Fruit fly (Drosophila melanogaster) whole organism, embryonic: Measurements from ENCODE around the gene Sik2.
A peak's percentile ranks its signal among the peaks of the same experiment; 100 is the strongest.

Experiments
- Antp ChIP-seq: fragments of 200-800 bp; sonication (Bioruptor generic); optimal IDR thresholded peaks from 3 replicates; lab custom pipeline; 2016; ENCODE audit warnings: missing biosample characterization, missing genetic modification characterization
- Atf-2 ChIP-seq: fragments of 200-800 bp; sonication (Bioruptor generic); optimal IDR thresholded peaks from 2 replicates; lab custom pipeline; 2016; ENCODE audit warnings: missing biosample characterization, missing genetic modification characterization
- B-H1 ChIP-seq: fragments of 200-800 bp; sonication (Bioruptor generic); IDR thresholded peaks from 3 replicates; pipeline ENCODE4 v1.3.6; 2022; ENCODE audit warnings: missing biosample characterization, missing genetic modification characterization
- BEAF-32 ChIP-seq: fragments of 200-800 bp; sonication (Bioruptor generic); optimal IDR thresholded peaks from 3 replicates; lab custom pipeline; 2017; ENCODE audit warnings: missing biosample characterization, missing genetic modification characterization, mild to moderate bottlenecking, moderate library complexity, missing genetic modification reagents
- Blimp-1 ChIP-seq: fragments of 200-800 bp; sonication (Bioruptor generic); optimal IDR thresholded peaks from 3 replicates; lab custom pipeline; 2018; ENCODE audit warnings: missing biosample characterization, missing genetic modification characterization, mild to moderate bottlenecking, moderate library complexity, missing genetic modification reagents
- CG10462 ChIP-seq: fragments of 200-800 bp; sonication (Bioruptor generic); optimal IDR thresholded peaks from 2 replicates; lab custom pipeline; 2016; ENCODE audit warnings: missing biosample characterization, missing genetic modification characterization
- CG12942 ChIP-seq: fragments of 200-800 bp; sonication (Bioruptor generic); optimal IDR thresholded peaks from 3 replicates; lab custom pipeline; 2016; ENCODE audit warnings: missing biosample characterization, missing genetic modification characterization
- CG13775 ChIP-seq: fragments of 200-800 bp; sonication (Bioruptor generic); optimal IDR thresholded peaks from 3 replicates; lab custom pipeline; 2017; ENCODE audit warnings: missing biosample characterization, mild to moderate bottlenecking, missing genetic modification characterization
- CG15514 ChIP-seq: fragments of 200-800 bp; sonication (Bioruptor generic); optimal IDR thresholded peaks from 3 replicates; lab custom pipeline; 2017; ENCODE audit warnings: missing biosample characterization, missing genetic modification characterization, mild to moderate bottlenecking, moderate library complexity, missing genetic modification reagents
- CG15601 ChIP-seq: fragments of 200-800 bp; sonication (Bioruptor generic); optimal IDR thresholded peaks from 3 replicates; lab custom pipeline; 2019; ENCODE audit warnings: missing biosample characterization, mild to moderate bottlenecking, missing genetic modification characterization, moderate library complexity
- CG17359 ChIP-seq: fragments of 200-800 bp; sonication (Bioruptor generic); optimal IDR thresholded peaks from 3 replicates; lab custom pipeline; 2018; ENCODE audit warnings: missing biosample characterization, mild to moderate bottlenecking, missing genetic modification characterization, moderate library complexity
- CG18476 ChIP-seq: fragments of 200-800 bp; sonication (Bioruptor generic); optimal IDR thresholded peaks from 2 replicates; lab custom pipeline; 2016; ENCODE audit warnings: missing biosample characterization, mild to moderate bottlenecking, missing genetic modification characterization
- CG31365 ChIP-seq: fragments of 200-800 bp; sonication (Bioruptor generic); optimal IDR thresholded peaks from 2 replicates; lab custom pipeline; 2018; ENCODE audit warnings: missing biosample characterization, mild to moderate bottlenecking, missing genetic modification characterization
- CG32767 ChIP-seq: fragments of 200-800 bp; sonication (Bioruptor generic); IDR thresholded peaks from 2 replicates; pipeline ENCODE4 v1.3.6; 2022; ENCODE audit warnings: missing biosample characterization, missing genetic modification characterization
- CG4328 ChIP-seq: fragments of 200-800 bp; sonication (Bioruptor generic); optimal IDR thresholded peaks from 3 replicates; lab custom pipeline; 2017; ENCODE audit warnings: missing biosample characterization, missing genetic modification reagents, missing genetic modification characterization
- CG4707 ChIP-seq: fragments of 200-800 bp; sonication (Bioruptor generic); optimal IDR thresholded peaks from 2 replicates; lab custom pipeline; 2018; ENCODE audit warnings: missing biosample characterization, mild to moderate bottlenecking, missing genetic modification characterization, moderate library complexity
- CG5180 ChIP-seq: fragments of 200-800 bp; sonication (Bioruptor generic); optimal IDR thresholded peaks from 3 replicates; lab custom pipeline; 2017; ENCODE audit warnings: missing biosample characterization, missing genetic modification characterization, mild to moderate bottlenecking, moderate library complexity, missing genetic modification reagents
- CG5953 ChIP-seq: fragments of 200-800 bp; sonication (Bioruptor generic); IDR thresholded peaks from 2 replicates; pipeline ENCODE4 v1.3.6; 2022; ENCODE audit warnings: missing biosample characterization, missing genetic modification characterization
- CG6683 ChIP-seq: fragments of 200-800 bp; sonication (Bioruptor generic); optimal IDR thresholded peaks from 2 replicates; lab custom pipeline; 2017; ENCODE audit warnings: missing biosample characterization, mild to moderate bottlenecking, missing genetic modification characterization, missing genetic modification reagents
- CG7745 ChIP-seq: fragments of 200-800 bp; sonication (Bioruptor generic); optimal IDR thresholded peaks from 2 replicates; lab custom pipeline; 2018; ENCODE audit warnings: missing biosample characterization, mild to moderate bottlenecking, missing genetic modification characterization, moderate library complexity
- CG7839 ChIP-seq: fragments of 200-800 bp; sonication (Bioruptor generic); optimal IDR thresholded peaks from 3 replicates; lab custom pipeline; 2018; ENCODE audit warnings: missing biosample characterization, mild to moderate bottlenecking, missing genetic modification characterization, moderate library complexity
- CTCF ChIP-seq: fragments of 200-800 bp; sonication (Bioruptor generic); optimal IDR thresholded peaks from 2 replicates; lab custom pipeline; 2017; ENCODE audit warnings: missing biosample characterization, mild to moderate bottlenecking, missing genetic modification characterization, moderate library complexity
- D19A ChIP-seq: fragments of 200-800 bp; optimal IDR thresholded peaks from 3 replicates; lab custom pipeline; 2019; ENCODE audit warnings: missing biosample characterization, mild to moderate bottlenecking, missing genetic modification characterization, moderate library complexity
- Doc2 ChIP-seq: fragments of 200-800 bp; sonication (Bioruptor generic); IDR thresholded peaks from 2 replicates; pipeline ENCODE4 v1.3.6; 2022; ENCODE audit warnings: missing biosample characterization, missing genetic modification characterization
- Dp ChIP-seq: fragments of 200-800 bp; sonication (Bioruptor generic); optimal IDR thresholded peaks from 2 replicates; lab custom pipeline; 2018; ENCODE audit warnings: missing biosample characterization, mild to moderate bottlenecking, missing genetic modification characterization, moderate library complexity
- H15 ChIP-seq: fragments of 200-800 bp; sonication (Bioruptor generic); IDR thresholded peaks from 3 replicates; pipeline ENCODE4 v1.3.6; 2022; ENCODE audit warnings: missing biosample characterization, missing genetic modification characterization
- H2.0 ChIP-seq: fragments of 200-800 bp; sonication (Bioruptor generic); IDR thresholded peaks from 2 replicates; pipeline ENCODE4 v1.3.6; 2022; ENCODE audit warnings: missing biosample characterization, missing genetic modification characterization
- Hmr ChIP-seq: fragments of 200-800 bp; sonication (Bioruptor generic); optimal IDR thresholded peaks from 3 replicates; lab custom pipeline; 2017; ENCODE audit warnings: mild to moderate bottlenecking, missing biosample characterization, missing genetic modification reagents, missing genetic modification characterization
- NC2β ChIP-seq: fragments of 200-800 bp; sonication (Bioruptor generic); optimal IDR thresholded peaks from 2 replicates; lab custom pipeline; 2016; ENCODE audit warnings: missing biosample characterization, missing genetic modification characterization
- Nf-YC ChIP-seq: fragments of 200-800 bp; optimal IDR thresholded peaks from 3 replicates; lab custom pipeline; 2019; ENCODE audit warnings: missing biosample characterization, mild to moderate bottlenecking, missing genetic modification characterization, moderate library complexity
- Optix ChIP-seq: fragments of 200-800 bp; sonication (Bioruptor generic); IDR thresholded peaks from 3 replicates; pipeline ENCODE4 v1.3.6; 2022; ENCODE audit warnings: missing biosample characterization, missing genetic modification characterization
- Spps ChIP-seq: fragments of 200-800 bp; sonication (Bioruptor generic); optimal IDR thresholded peaks from 2 replicates; lab custom pipeline; 2018; ENCODE audit warnings: missing biosample characterization, mild to moderate bottlenecking, missing genetic modification characterization
- Xrp1 ChIP-seq: fragments of 200-800 bp; sonication (Bioruptor generic); IDR thresholded peaks from 2 replicates; pipeline ENCODE4 v1.3.6; 2022; ENCODE audit warnings: missing biosample characterization, missing genetic modification characterization
- bowl ChIP-seq: fragments of 200-800 bp; sonication (Bioruptor generic); IDR thresholded peaks from 2 replicates; pipeline ENCODE4 v1.3.6; 2022; ENCODE audit warnings: missing biosample characterization, missing genetic modification characterization
- bsh ChIP-seq, 2 experiments: fragments of 200-800 bp; sonication (Bioruptor generic); optimal IDR thresholded peaks; 2 replicates each; lab custom pipeline; 2017 to 2018; ENCODE audit warnings: mild to moderate bottlenecking in 2 of 2, missing biosample characterization in 2 of 2, missing genetic modification characterization in 2 of 2, moderate library complexity in 1 of 2
- btn ChIP-seq: fragments of 200-800 bp; sonication (Bioruptor generic); optimal IDR thresholded peaks from 2 replicates; lab custom pipeline; 2016; ENCODE audit warnings: missing biosample characterization, missing genetic modification characterization
- croc ChIP-seq: fragments of 200-800 bp; sonication (Bioruptor generic); conservative IDR thresholded peaks from 3 replicates; pipeline ENCODE4 v1.3.6; 2022; ENCODE audit warnings: missing biosample characterization, missing genetic modification characterization
- crol ChIP-seq: fragments of 200-800 bp; sonication (Bioruptor generic); IDR thresholded peaks from 2 replicates; pipeline ENCODE4 v1.3.6; 2022; ENCODE audit warnings: missing biosample characterization, missing genetic modification characterization
- gro ChIP-seq: fragments of 200-800 bp; sonication (Bioruptor generic); optimal IDR thresholded peaks from 2 replicates; lab custom pipeline; 2016; ENCODE audit warnings: missing biosample characterization, missing genetic modification characterization
- h ChIP-seq: fragments of >200 bp; optimal IDR thresholded peaks from 2 replicates; lab custom pipeline; 2017
- hkb ChIP-seq, 2 experiments: fragments of 200-800 bp in 1 of 2; fragments of >200 bp in 1 of 2; sonication (Bioruptor generic) in 1 of 2; IDR thresholded peaks in 1 of 2; optimal IDR thresholded peaks in 1 of 2; 2 replicates each; pipeline versions ENCODE4 v1.3.6 to Lab custom; 2017 to 2022; ENCODE audit warnings: missing biosample characterization in 1 of 2, missing genetic modification characterization in 1 of 2
- insv ChIP-seq, 2 experiments: fragments of 200-800 bp; sonication (Bioruptor generic); optimal IDR thresholded peaks; 3 replicates each; lab custom pipeline; 2016 to 2018; ENCODE audit warnings: missing biosample characterization in 2 of 2, missing genetic modification characterization in 2 of 2
- nmo ChIP-seq: fragments of 200-800 bp; sonication (Bioruptor generic); optimal IDR thresholded peaks from 2 replicates; lab custom pipeline; 2018; ENCODE audit warnings: missing biosample characterization, mild to moderate bottlenecking, missing genetic modification characterization, moderate library complexity
- nom ChIP-seq: fragments of 200-800 bp; sonication (Bioruptor generic); optimal IDR thresholded peaks from 2 replicates; lab custom pipeline; 2017; ENCODE audit warnings: missing biosample characterization, missing genetic modification characterization, mild to moderate bottlenecking, moderate library complexity, missing genetic modification reagents
- pfk ChIP-seq: fragments of 200-800 bp; sonication (Bioruptor generic); optimal IDR thresholded peaks from 2 replicates; lab custom pipeline; 2018; ENCODE audit warnings: missing biosample characterization, mild to moderate bottlenecking, missing genetic modification characterization, moderate library complexity
- pum ChIP-seq: fragments of 200-800 bp; sonication (Bioruptor generic); optimal IDR thresholded peaks from 2 replicates; lab custom pipeline; 2016; ENCODE audit warnings: missing biosample characterization, missing genetic modification characterization
- tin ChIP-seq: fragments of 200-800 bp; sonication (Bioruptor generic); optimal IDR thresholded peaks from 3 replicates; lab custom pipeline; 2016; ENCODE audit warnings: missing biosample characterization, missing genetic modification characterization
- tio ChIP-seq: fragments of 200-800 bp; sonication (Bioruptor generic); optimal IDR thresholded peaks from 2 replicates; lab custom pipeline; 2017; ENCODE audit warnings: missing biosample characterization, missing genetic modification characterization, inconsistent platforms
- trh ChIP-seq: fragments of 200-800 bp; sonication (Bioruptor generic); optimal IDR thresholded peaks from 2 replicates; lab custom pipeline; 2016; ENCODE audit warnings: missing biosample characterization, missing genetic modification characterization
- usp ChIP-seq: fragments of >200 bp; optimal IDR thresholded peaks from 2 replicates; lab custom pipeline; 2017; ENCODE audit warnings: missing biosample characterization, missing genetic modification characterization
- zen2 ChIP-seq: fragments of 200-800 bp; sonication (Bioruptor generic); IDR thresholded peaks from 3 replicates; pipeline ENCODE4 v1.3.6; 2022; ENCODE audit warnings: missing biosample characterization, missing genetic modification characterization; ENCODE audit not compliant: partially characterized antibody

Gene Sik2

dm6 chrX:2070708-2071063 lies 9.0 kb upstream of the Sik2 start (continued):
- peak; percentile 52 for TF ChIP-seq CG12942
- peak; percentile 27 for TF ChIP-seq NC2β (GFP tag; lab: Kevin White, UChicago)
- TF ChIP-seq CG6683 (GFP tag; lab: Kevin White, UChicago), result peak; percentile 46
- peak; percentile 47; the same call in 2 of the 3 replicates for TF ChIP-seq B-H1
- no peak for TF ChIP-seq CG5953 (GFP tag; lab: Robert Waterston, UW)
- peak; percentile 52 for TF ChIP-seq nmo (GFP tag; lab: Kevin White, UChicago)
- TF ChIP-seq hkb (optimal IDR thresholded peaks at IDR 0.05; lab: Kevin White, UChicago), result no peak
- peak; percentile 72 for TF ChIP-seq hkb (GFP tag; IDR thresholded peaks at IDR 0.05; lab: Robert Waterston, UW)
- TF ChIP-seq CG10462 (GFP tag; lab: Kevin White, UChicago), result no peak
- TF ChIP-seq CG15514 (GFP tag; lab: Kevin White, UChicago), result peak; percentile 50
- TF ChIP-seq usp (GFP tag; lab: Kevin White, UChicago), result no peak
- no peak; the same call in 2 of the 3 replicates for TF ChIP-seq H15 (GFP tag; lab: Robert Waterston, UW)
- TF ChIP-seq Antp (GFP tag; lab: Kevin White, UChicago), result peak; percentile 81
- TF ChIP-seq bowl (GFP tag; lab: Robert Waterston, UW), result no peak
- peak; percentile 49; the same call in 1 of the 2 replicates for TF ChIP-seq CG32767 (GFP tag; lab: Robert Waterston, UW)
- TF ChIP-seq CG31365 (tag; lab: Kevin White, UChicago), result no peak
- TF ChIP-seq Xrp1 (GFP tag; lab: Robert Waterston, UW), result peak; percentile 73
- no peak for TF ChIP-seq pfk (GFP tag; lab: Kevin White, UChicago)
- TF ChIP-seq Nf-YC (tag; lab: Kevin White, UChicago), result peak; percentile 65
- no peak for TF ChIP-seq CG18476
- peak; percentile 25 for TF ChIP-seq D19A (tag; lab: Kevin White, UChicago)
- no peak for TF ChIP-seq CTCF
- TF ChIP-seq CG4707 (GFP tag; lab: Kevin White, UChicago), result no peak
- TF ChIP-seq CG13775, result peak; percentile 26
- TF ChIP-seq CG7745 (tag; lab: Kevin White, UChicago), result no peak
- TF ChIP-seq croc, result no peak
- TF ChIP-seq pum (GFP tag; lab: Kevin White, UChicago), result peak; percentile 41
- TF ChIP-seq Spps, result no peak
- TF ChIP-seq nom (GFP tag; lab: Kevin White, UChicago), result peak; percentile 11
- TF ChIP-seq tio, result no peak
- TF ChIP-seq h, result no peak
- TF ChIP-seq CG4328 (GFP tag; lab: Kevin White, UChicago), result peak; percentile 57
- TF ChIP-seq tin (GFP tag; lab: Kevin White, UChicago), result peak; percentile 42
- no peak for TF ChIP-seq gro (GFP tag; lab: Kevin White, UChicago)
- TF ChIP-seq Hmr, result peak; percentile 65
- no peak for TF ChIP-seq insv (GFP tag; optimal IDR thresholded peaks at IDR 0.05; lab: Kevin White, UChicago)
- TF ChIP-seq Blimp-1, result peak; percentile 40
- TF ChIP-seq bsh (GFP tag; optimal IDR thresholded peaks at IDR 0.05; lab: Kevin White, UChicago), result peak; percentile 31 to 49
- peak; percentile 28; the same call in 1 of the 2 replicates for TF ChIP-seq crol (GFP tag; lab: Robert Waterston, UW)
- TF ChIP-seq CG7839 (tag; lab: Kevin White, UChicago), result peak; percentile 71
- TF ChIP-seq CG15601 (tag; lab: Kevin White, UChicago), result no peak
- peak; percentile 38 for TF ChIP-seq CG5180
- no peak for TF ChIP-seq BEAF-32 (GFP tag; lab: Kevin White, UChicago)
- peak; percentile 50 for TF ChIP-seq CG17359 (tag; lab: Kevin White, UChicago)
- peak; percentile 66 for TF ChIP-seq H2.0 (GFP tag; lab: Robert Waterston, UW)
- no peak for TF ChIP-seq zen2 (GFP tag; lab: Robert Waterston, UW)
- TF ChIP-seq Dp (GFP tag; lab: Kevin White, UChicago), result no peak
- peak; percentile 15 for TF ChIP-seq btn
- peak; percentile 14; the same call in 1 of the 2 replicates for TF ChIP-seq Doc2 (GFP tag; lab: Robert Waterston, UW)
- TF ChIP-seq Optix (GFP tag; lab: Robert Waterston, UW), result peak; percentile 59; the same call in 2 of the 3 replicates
- peak; percentile 26 for TF ChIP-seq Atf-2 (GFP tag; lab: Kevin White, UChicago)
- TF ChIP-seq trh (GFP tag; lab: Kevin White, UChicago), result no peak
